Worm (Caenorhabditis elegans) whole organism, L1 larva: ENCODE results near the gene srw-11.

Experiments
- C04F5.9 ChIP-seq: sonication (generic microtip); optimal IDR thresholded peaks from 2 replicates; lab custom pipeline; 2016; ENCODE audit warnings: missing genetic modification characterization, missing compliant biosample characterization
- aha-1 ChIP-seq: fragments of 150-350 bp; optimal IDR thresholded peaks from 2 replicates; lab custom pipeline; 2014; ENCODE audit warnings: missing biosample characterization, missing genetic modification characterization
- ama-1 ChIP-seq: fragments of 150-350 bp; optimal IDR thresholded peaks from 2 replicates; lab custom pipeline; 2014
- blmp-1 ChIP-seq: fragments of 150-350 bp; optimal IDR thresholded peaks from 2 replicates; lab custom pipeline; 2014; ENCODE audit warnings: missing biosample characterization, missing genetic modification characterization
- ceh-63 ChIP-seq: fragments of 200-800 bp; sonication (Bioruptor generic); optimal IDR thresholded peaks from 2 replicates; lab custom pipeline; 2018; ENCODE audit warnings: mild to moderate bottlenecking, missing genetic modification characterization, missing compliant biosample characterization
- ceh-82 ChIP-seq, 3 experiments: fragments of 150-350 bp in 1 of 3; sonication (generic microtip) in 2 of 3; optimal IDR thresholded peaks; 2 replicates each; lab custom pipeline; 2014 to 2017; ENCODE audit warnings: missing biosample characterization in 3 of 3, missing genetic modification characterization in 3 of 3
- ces-1 ChIP-seq: fragments of 150-350 bp; optimal IDR thresholded peaks from 2 replicates; lab custom pipeline; 2014; ENCODE audit warnings: missing biosample characterization, missing genetic modification reagents, missing genetic modification characterization
- efl-1 ChIP-seq, 4 experiments: fragments of 150-350 bp; optimal IDR thresholded peaks in 3 of 4; peaks in 1 of 4; 1 replicate in 1 of 4; 2 replicates in 3 of 4; lab custom pipeline; 2014; ENCODE audit warnings: missing biosample characterization in 2 of 4, missing genetic modification characterization in 2 of 4, missing genetic modification reagents in 2 of 4
- egl-13 ChIP-seq: sonication (generic microtip); optimal IDR thresholded peaks from 2 replicates; lab custom pipeline; 2016; ENCODE audit warnings: missing genotype, missing genetic modification reagents, missing genetic modification characterization, missing compliant biosample characterization
- elt-2 ChIP-seq: sonication (generic microtip); optimal IDR thresholded peaks from 2 replicates; lab custom pipeline; 2016; ENCODE audit warnings: missing genetic modification characterization, mild to moderate bottlenecking, inconsistent platforms, missing compliant biosample characterization, missing genetic modification reagents
- ets-5 ChIP-seq: fragments of 200-800 bp; sonication (Bioruptor generic); IDR thresholded peaks from 2 replicates; pipeline ENCODE4 v1.3.6; 2022; ENCODE audit warnings: missing genetic modification characterization, missing compliant biosample characterization
- fos-1 ChIP-seq: fragments of 150-350 bp; optimal IDR thresholded peaks from 2 replicates; lab custom pipeline; 2014; ENCODE audit warnings: missing biosample characterization, missing genetic modification characterization
- grh-1 ChIP-seq: fragments of 200-800 bp; sonication (Bioruptor generic); IDR thresholded peaks from 2 replicates; pipeline ENCODE4 v1.3.6; 2022; ENCODE audit warnings: missing genetic modification reagents, missing genetic modification characterization, missing compliant biosample characterization
- hpl-2 ChIP-seq: fragments of 150-350 bp; optimal IDR thresholded peaks from 2 replicates; lab custom pipeline; 2014; ENCODE audit warnings: missing biosample characterization, missing genetic modification reagents, missing genetic modification characterization
- isw-1 ChIP-seq: fragments of 200-800 bp; sonication (Bioruptor generic); IDR thresholded peaks from 2 replicates; pipeline ENCODE4 v1.3.6; 2022; ENCODE audit warnings: missing genetic modification characterization, missing compliant biosample characterization
- lin-13 ChIP-seq: fragments of 150-350 bp; optimal IDR thresholded peaks from 2 replicates; lab custom pipeline; 2014; ENCODE audit warnings: missing biosample characterization, missing genetic modification reagents, missing genetic modification characterization
- lin-14 ChIP-seq: fragments of 200-800 bp; sonication (Bioruptor generic); optimal IDR thresholded peaks from 2 replicates; lab custom pipeline; 2018; ENCODE audit warnings: mild to moderate bottlenecking, missing genetic modification characterization, moderate library complexity, missing compliant biosample characterization
- lin-35 ChIP-seq, 2 experiments: fragments of 150-350 bp; optimal IDR thresholded peaks; 2 replicates each; lab custom pipeline; 2014; ENCODE audit warnings: missing biosample characterization in 2 of 2, missing genetic modification characterization in 2 of 2, missing genetic modification reagents in 2 of 2
- lsy-2 ChIP-seq, 2 experiments: fragments of 150-350 bp; optimal IDR thresholded peaks; 2 replicates each; lab custom pipeline; 2014; ENCODE audit warnings: missing biosample characterization in 2 of 2, missing genetic modification characterization in 2 of 2
- mef-2 ChIP-seq: fragments of 150-350 bp; optimal IDR thresholded peaks from 2 replicates; lab custom pipeline; 2014; ENCODE audit warnings: missing biosample characterization, missing genetic modification characterization
- mep-1 ChIP-seq: fragments of 150-350 bp; optimal IDR thresholded peaks from 2 replicates; lab custom pipeline; 2014; ENCODE audit warnings: missing biosample characterization, missing genetic modification characterization
- nhr-12 ChIP-seq: sonication (generic microtip); optimal IDR thresholded peaks from 2 replicates; lab custom pipeline; 2017; ENCODE audit warnings: missing biosample characterization, missing genetic modification characterization
- nhr-19 ChIP-seq: fragments of 200-800 bp; sonication (Bioruptor generic); conservative IDR thresholded peaks from 2 replicates; pipeline ENCODE4 v1.3.6; 2022; ENCODE audit warnings: missing genetic modification characterization, missing compliant biosample characterization
- nhr-20 ChIP-seq: sonication (generic microtip); optimal IDR thresholded peaks from 2 replicates; lab custom pipeline; 2016; ENCODE audit warnings: mild to moderate bottlenecking, missing genetic modification characterization, missing compliant biosample characterization
- nhr-237 ChIP-seq: fragments of 150-350 bp; optimal IDR thresholded peaks from 2 replicates; lab custom pipeline; 2014; ENCODE audit warnings: missing biosample characterization, missing genetic modification characterization
- nhr-28 ChIP-seq: fragments of 150-350 bp; optimal IDR thresholded peaks from 2 replicates; lab custom pipeline; 2014; ENCODE audit warnings: missing biosample characterization, missing genetic modification characterization
- nhr-76 ChIP-seq: sonication (generic microtip); optimal IDR thresholded peaks from 2 replicates; lab custom pipeline; 2017; ENCODE audit warnings: missing biosample characterization, missing genetic modification characterization
- nhr-77 ChIP-seq: fragments of 150-350 bp; optimal IDR thresholded peaks from 2 replicates; lab custom pipeline; 2014; ENCODE audit warnings: missing biosample characterization, missing genetic modification characterization
- nhr-85 ChIP-seq: sonication (generic microtip); peaks from one replicate; lab custom pipeline; 2016; ENCODE audit warnings: missing genetic modification characterization, inconsistent platforms, missing compliant biosample characterization
- nhr-90 ChIP-seq: sonication (generic microtip); optimal IDR thresholded peaks from 2 replicates; lab custom pipeline; 2016; ENCODE audit warnings: mild to moderate bottlenecking, missing genetic modification characterization, missing compliant biosample characterization; ENCODE audit not compliant: poor library complexity
- sox-4 ChIP-seq: sonication (generic microtip); optimal IDR thresholded peaks from 2 replicates; lab custom pipeline; 2016; ENCODE audit warnings: missing genetic modification characterization, missing compliant biosample characterization
- tlp-1 ChIP-seq: fragments of 150-350 bp; optimal IDR thresholded peaks from 2 replicates; lab custom pipeline; 2014; ENCODE audit warnings: missing biosample characterization, missing genetic modification characterization
- unc-86 ChIP-seq: sonication (generic microtip); optimal IDR thresholded peaks from 2 replicates; lab custom pipeline; 2016; ENCODE audit warnings: missing genetic modification characterization, missing compliant biosample characterization
- unc-98 ChIP-seq: fragments of 200-800 bp; sonication (Bioruptor generic); IDR thresholded peaks from 2 replicates; pipeline ENCODE4 v1.3.6; 2022; ENCODE audit warnings: missing genetic modification characterization, missing compliant biosample characterization
- zag-1 ChIP-seq: fragments of 150-350 bp; optimal IDR thresholded peaks from 2 replicates; lab custom pipeline; 2014; ENCODE audit warnings: missing biosample characterization, missing genetic modification characterization

Gene srw-11

DNA sequence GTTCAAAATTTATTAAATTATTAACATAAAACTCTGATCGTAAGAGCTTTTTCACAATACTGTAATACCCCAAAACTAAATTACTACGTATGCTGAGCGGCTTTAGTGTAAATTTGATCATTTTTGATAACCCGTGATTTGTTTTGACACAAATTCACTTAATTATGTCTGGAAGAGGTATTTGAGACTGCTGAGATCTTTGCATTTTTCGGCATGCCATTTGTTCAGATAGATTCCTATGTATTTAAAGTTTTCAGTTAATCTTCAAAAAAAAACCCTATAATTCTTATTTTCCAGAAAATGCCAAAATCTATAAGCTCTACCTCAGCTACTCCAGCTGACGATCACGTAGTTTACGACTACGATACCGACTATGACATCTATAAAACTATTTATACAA, 9.9 kb downstream of the srw-11 start, which contains the start of gene srw-15:
TSS of gene srw-15 (plus strand) at position 301 of the 400 bp plus-strand sequence.
- TF ChIP-seq lin-35 (GFP tag; optimal IDR thresholded peaks at IDR 0.05; lab: Kevin White, UChicago) (no peak), efl-1 (optimal IDR thresholded peaks at IDR 0.05; lab: Kevin White, UChicago) (no peak), efl-1 (GFP tag; optimal IDR thresholded peaks at IDR 0.05 in 1 of 2; lab: Kevin White, UChicago) (peak in 1 of 2 experiments; percentile 60)

DNA sequence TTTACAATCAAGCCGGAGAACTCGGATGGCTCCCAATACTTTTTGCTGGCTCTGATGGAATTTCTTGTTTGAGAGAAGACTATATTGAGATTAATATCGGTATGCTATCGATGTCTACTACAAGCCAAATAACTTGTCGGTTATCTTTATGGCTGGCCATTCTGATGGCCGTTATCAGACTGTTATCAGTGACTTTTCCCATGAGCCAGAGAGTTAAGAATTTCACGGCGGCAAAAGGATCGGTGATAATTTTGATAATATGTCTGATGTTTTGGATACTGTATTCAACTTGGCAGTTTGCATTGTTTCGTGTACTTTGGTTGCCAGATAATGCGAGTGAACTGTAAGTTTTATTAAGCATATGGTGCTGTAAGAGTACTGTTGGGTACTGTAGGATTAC, 13.9 kb downstream of the srw-11 start:
- TF ChIP-seq ceh-63, result no peak
- no peak for TF ChIP-seq nhr-77
- TF ChIP-seq tlp-1 (tag; lab: Kevin White, UChicago), result peak; percentile 45
- TF ChIP-seq unc-98 (GFP tag; lab: Robert Waterston, UW), result no peak
- no peak for TF ChIP-seq nhr-28 (tag; lab: Kevin White, UChicago)
- peak; percentile 79 for TF ChIP-seq elt-2 (tag; lab: Kevin White, UChicago)
- TF ChIP-seq nhr-90 (tag; lab: Kevin White, UChicago), result no peak

ce11 chrV:15225650-15226049, 14.5 kb downstream of the srw-11 start, which contains the start of gene srw-14:
Gene srw-14 (plus strand): TSS chrV:15225950.
- no peak for TF ChIP-seq grh-1 (GFP tag; lab: Robert Waterston, UW)
- TF ChIP-seq nhr-28 (tag; lab: Kevin White, UChicago), result no peak
- no peak for TF ChIP-seq nhr-76 (tag; lab: Kevin White, UChicago)
- no peak for TF ChIP-seq C04F5.9 (tag; lab: Kevin White, UChicago)

ce11 chrV:15223668-15224067, 16.4 kb downstream of the srw-11 start, which contains the start of gene srw-24:
Gene srw-24 (plus strand): TSS chrV:15223968.
- no peak for TF ChIP-seq lin-14 (GFP tag; lab: Kevin White, UChicago)
- TF ChIP-seq egl-13 (tag; lab: Kevin White, UChicago), result no peak
- TF ChIP-seq mep-1 (tag; lab: Kevin White, UChicago), result no peak
- no peak for TF ChIP-seq nhr-19
- TF ChIP-seq blmp-1 (tag; lab: Kevin White, UChicago), result no peak
- TF ChIP-seq ceh-82 (tag; optimal IDR thresholded peaks at IDR 0.05; lab: Kevin White, UChicago), result no peak
- TF ChIP-seq sox-4, result no peak
- no peak for TF ChIP-seq aha-1 (tag; lab: Kevin White, UChicago)
- no peak for TF ChIP-seq lsy-2 (tag; optimal IDR thresholded peaks at IDR 0.05; lab: Kevin White, UChicago)
- TF ChIP-seq elt-2 (tag; lab: Kevin White, UChicago), result no peak
- no peak for TF ChIP-seq nhr-237 (tag; lab: Kevin White, UChicago)
- TF ChIP-seq ets-5 (GFP tag; lab: Robert Waterston, UW), result no peak
- TF ChIP-seq nhr-90 (tag; lab: Kevin White, UChicago), result no peak
- no peak for TF ChIP-seq isw-1
- TF ChIP-seq unc-86, result no peak
- no peak for TF ChIP-seq nhr-12 (tag; lab: Kevin White, UChicago)
- TF ChIP-seq nhr-85 (tag; lab: Kevin White, UChicago), result no peak
- TF ChIP-seq, all 84 proteins: peak for 0

- no peak for TF ChIP-seq lin-13 (GFP tag; lab: Kevin White, UChicago)
- no peak for TF ChIP-seq mef-2 (tag; lab: Kevin White, UChicago)
- TF ChIP-seq ets-5 (GFP tag; lab: Robert Waterston, UW), result no peak
- TF ChIP-seq lsy-2 (tag; optimal IDR thresholded peaks at IDR 0.05; lab: Kevin White, UChicago), result no peak
- TF ChIP-seq nhr-19, result no peak
- TF ChIP-seq fos-1, result no peak
- no peak for TF ChIP-seq zag-1 (tag; lab: Kevin White, UChicago)
- TF ChIP-seq hpl-2 (GFP tag; lab: Kevin White, UChicago), result no peak
- no peak for TF ChIP-seq nhr-20 (tag; lab: Kevin White, UChicago)
- TF ChIP-seq ces-1 (GFP tag; lab: Kevin White, UChicago), result no peak
- TF ChIP-seq ama-1 (lab: Kevin White, UChicago), result no peak
Observed at ce11 chrV:15221330-15221729, 18.8 kb downstream of the srw-11 start, which contains the start of gene irld-25. Gene irld-25 (plus strand): TSS chrV:15221630.
